Fruit fly (Drosophila melanogaster): ENCODE results near the gene SNF4Agamma.
A peak's percentile ranks its signal among the peaks of the same experiment; 100 is the strongest.

SNF4Agamma gene

DNA sequence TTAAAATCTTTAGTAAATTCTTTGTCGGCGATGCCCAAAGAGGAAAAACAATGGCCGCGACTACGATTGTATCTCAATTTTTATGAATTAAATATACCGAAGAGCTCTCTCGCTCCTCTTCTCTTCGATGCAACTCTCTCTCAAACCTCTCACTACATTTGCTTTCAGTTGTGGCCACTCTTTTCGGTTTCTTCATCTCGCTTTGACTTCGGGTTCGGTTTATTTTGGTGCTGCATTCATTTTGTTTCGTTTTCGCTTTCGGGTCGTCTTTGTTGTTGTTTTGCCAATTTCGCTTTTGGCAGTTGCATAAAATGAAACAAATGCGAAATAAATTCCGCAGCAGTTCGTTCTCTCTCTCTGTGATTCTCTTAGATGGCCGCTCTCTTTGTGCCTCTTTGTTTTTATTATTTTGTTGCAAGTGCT lies 12.3 kb downstream of the SNF4Agamma start (continued):
- TF ChIP-seq esn (GFP tag; optimal IDR thresholded peaks at IDR 0.05) = peak; percentile 59
- TF ChIP-seq Eip78C (GFP tag) = peak; percentile 91
- peak; percentile 17 for TF ChIP-seq fd59A (GFP tag; optimal IDR thresholded peaks at IDR 0.05)
- TF ChIP-seq Blimp-1 (GFP tag; optimal IDR thresholded peaks at IDR 0.05) = peak; percentile 76
- TF ChIP-seq Sox15 (GFP tag; optimal IDR thresholded peaks at IDR 0.05) = no peak
- TF ChIP-seq fkh (GFP tag; optimal IDR thresholded peaks at IDR 0.05) = no peak
- no peak for TF ChIP-seq CG31627 (GFP tag; optimal IDR thresholded peaks at IDR 0.05)
- peak; percentile 77 for TF ChIP-seq CG3919 (GFP tag; optimal IDR thresholded peaks at IDR 0.05)
- TF ChIP-seq CG16779 (tag; optimal IDR thresholded peaks at IDR 0.05) = peak; percentile 96
- TF ChIP-seq CG6808 (GFP tag; optimal IDR thresholded peaks at IDR 0.05) = peak; percentile 93
- TF ChIP-seq cyc (GFP tag; optimal IDR thresholded peaks at IDR 0.05) = no peak
- peak; percentile 87 for TF ChIP-seq Lpt (GFP tag; optimal IDR thresholded peaks at IDR 0.05)
- TF ChIP-seq Ets21C (GFP tag; optimal IDR thresholded peaks at IDR 0.05) = no peak
- TF ChIP-seq vri (GFP tag; optimal IDR thresholded peaks at IDR 0.05) = peak; percentile 92
- no peak for TF ChIP-seq Hr39 (GFP tag; optimal IDR thresholded peaks at IDR 0.05)

DNA sequence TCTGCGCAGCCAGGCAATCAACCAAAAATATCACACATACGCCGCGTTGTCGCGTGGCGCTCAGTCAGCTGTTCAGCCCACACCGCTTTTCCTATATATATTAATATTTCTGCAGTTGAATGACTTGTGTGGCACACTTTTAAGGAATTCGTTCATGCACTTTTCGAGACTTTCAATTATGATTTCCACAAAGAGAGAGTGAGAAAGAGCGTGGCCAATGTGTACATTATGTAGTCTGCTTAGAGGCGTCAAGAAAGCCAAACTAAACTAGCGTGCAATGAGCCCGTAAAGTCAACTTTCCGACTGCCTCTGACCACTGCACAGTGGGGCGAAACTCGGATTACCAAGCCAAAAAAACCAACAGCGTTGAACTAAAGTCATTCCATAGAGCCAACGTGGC lies 13.6 kb downstream of the SNF4Agamma start:
- TF ChIP-seq eg (GFP tag; IDR thresholded peaks at IDR 0.05) (0 out of 3 replicates have a peak, but pooled peaks have one; percentile 32), Sox102F (GFP tag; optimal IDR thresholded peaks at IDR 0.05) (no peak), Eip78C (GFP tag) (peak; percentile 72)

DNA sequence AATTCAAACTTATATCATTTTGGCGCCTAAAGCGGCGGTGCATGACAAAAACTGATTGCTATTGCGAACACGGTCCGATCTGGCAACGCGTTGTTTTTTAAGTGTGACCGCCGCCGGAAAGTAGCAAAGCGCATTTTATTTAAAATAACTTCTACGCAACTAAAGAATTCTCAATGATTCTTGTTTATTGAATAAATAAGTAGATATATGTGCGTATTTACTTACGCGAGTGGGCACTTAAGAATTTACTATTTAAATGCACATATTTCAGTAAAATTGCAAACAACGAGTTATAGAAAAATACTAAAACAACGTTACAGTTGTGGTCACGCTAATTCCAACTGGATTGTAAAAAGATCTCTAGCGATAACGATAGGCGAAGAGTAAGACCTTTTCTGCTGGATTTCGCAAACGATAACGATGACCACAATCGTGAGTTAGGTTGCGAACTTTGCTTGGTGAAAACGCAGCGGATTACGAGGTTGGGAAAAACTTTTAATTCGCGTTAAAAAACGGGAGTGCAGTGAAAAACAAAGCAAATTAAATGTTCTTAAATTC lies 15.5 kb downstream of the SNF4Agamma start:
- TF ChIP-seq CG15336 (GFP tag; IDR thresholded peaks at IDR 0.05) (no peak), esn (GFP tag; optimal IDR thresholded peaks at IDR 0.05) (no peak), CG31627 (GFP tag; optimal IDR thresholded peaks at IDR 0.05) (peak; percentile 26), Smox (GFP tag; optimal IDR thresholded peaks at IDR 0.05) (no peak), Eip93F (GFP tag; optimal IDR thresholded peaks at IDR 0.05) (no peak), spab (GFP tag; optimal IDR thresholded peaks at IDR 0.05) (no peak), Hr39 (GFP tag; optimal IDR thresholded peaks at IDR 0.05) (no peak), CG8632 (GFP tag; optimal IDR thresholded peaks at IDR 0.05) (peak; percentile 6), CG16779 (tag; optimal IDR thresholded peaks at IDR 0.05) (no peak), CG10669 (GFP tag; optimal IDR thresholded peaks at IDR 0.05) (no peak), CG6808 (GFP tag; optimal IDR thresholded peaks at IDR 0.05) (no peak), OdsH (GFP tag; optimal IDR thresholded peaks at IDR 0.05) (no peak), CG11294 (GFP tag; IDR thresholded peaks at IDR 0.05) (no peak), svp (GFP tag) (peak; percentile 74), Sox15 (GFP tag; optimal IDR thresholded peaks at IDR 0.05) (no peak), CG6792 (GFP tag; optimal IDR thresholded peaks at IDR 0.05) (no peak), lz (GFP tag; optimal IDR thresholded peaks at IDR 0.05) (peak; percentile 3), Met (GFP tag; optimal IDR thresholded peaks at IDR 0.05) (no peak), achi (GFP tag; optimal IDR thresholded peaks at IDR 0.05) (no peak), Lpt (GFP tag; optimal IDR thresholded peaks at IDR 0.05) (no peak), CG6276 (GFP tag; optimal IDR thresholded peaks at IDR 0.05) (no peak), cyc (GFP tag; optimal IDR thresholded peaks at IDR 0.05) (no peak), CG10631 (GFP tag; optimal IDR thresholded peaks at IDR 0.05) (no peak), ss (GFP tag; optimal IDR thresholded peaks at IDR 0.05) (no peak), CG6163 (GFP tag; IDR thresholded peaks at IDR 0.05) (no peak), Hr38 (GFP tag; optimal IDR thresholded peaks at IDR 0.05) (no peak)
